Worm (Caenorhabditis elegans) whole organism, L3 larva: ENCODE data around the gene C05C10.5.
A peak's percentile ranks its signal among the peaks of the same experiment; 100 is the strongest.

ENCODE experiments used
- ZK546.5 ChIP-seq: sonication (generic microtip); optimal IDR thresholded peaks from 2 replicates; lab custom pipeline; 2017; ENCODE audit warnings: missing biosample characterization, missing genetic modification characterization
- ama-1 ChIP-seq: fragments of 150-350 bp; optimal IDR thresholded peaks from 2 replicates; lab custom pipeline; 2018
- ceh-82 ChIP-seq: fragments of 150-350 bp; optimal IDR thresholded peaks from 2 replicates; lab custom pipeline; 2014; ENCODE audit warnings: missing biosample characterization, missing genetic modification characterization
- egl-27 ChIP-seq: sonication (generic microtip); optimal IDR thresholded peaks from 4 replicates; lab custom pipeline; 2017; ENCODE audit warnings: missing biosample characterization, missing genetic modification reagents, missing genetic modification characterization
- elt-2 ChIP-seq: sonication (generic microtip); optimal IDR thresholded peaks from 2 replicates; lab custom pipeline; 2016; ENCODE audit warnings: missing genetic modification reagents, mild to moderate bottlenecking, missing genetic modification characterization, missing compliant biosample characterization
- fos-1 ChIP-seq: fragments of 150-350 bp; optimal IDR thresholded peaks from 2 replicates; lab custom pipeline; 2014; ENCODE audit warnings: missing biosample characterization, missing genetic modification characterization
- jun-1 ChIP-seq: fragments of 150-350 bp; optimal IDR thresholded peaks from 2 replicates; lab custom pipeline; 2014; ENCODE audit warnings: missing biosample characterization, missing genetic modification reagents, missing genetic modification characterization
- nhr-12 ChIP-seq: fragments of 150-350 bp; optimal IDR thresholded peaks from 2 replicates; lab custom pipeline; 2014; ENCODE audit warnings: missing biosample characterization, missing genetic modification characterization
- nhr-28 ChIP-seq: fragments of 150-350 bp; optimal IDR thresholded peaks from 2 replicates; lab custom pipeline; 2014; ENCODE audit warnings: missing biosample characterization, missing genetic modification characterization
- nhr-76 ChIP-seq: fragments of 150-350 bp; sonication (generic microtip); optimal IDR thresholded peaks from 5 replicates; lab custom pipeline; 2014; ENCODE audit warnings: missing biosample characterization, missing genetic modification characterization
- nhr-77 ChIP-seq: fragments of 150-350 bp; optimal IDR thresholded peaks from 2 replicates; lab custom pipeline; 2014; ENCODE audit warnings: missing biosample characterization, missing genetic modification characterization
- tbx-2 ChIP-seq: sonication (generic microtip); optimal IDR thresholded peaks from 2 replicates; lab custom pipeline; 2016; ENCODE audit warnings: mild to moderate bottlenecking, missing genetic modification characterization, missing compliant biosample characterization
- unc-39 ChIP-seq: sonication (generic microtip); optimal IDR thresholded peaks from 4 replicates; lab custom pipeline; 2017; ENCODE audit warnings: missing biosample characterization, missing genetic modification characterization
- unc-62 ChIP-seq: fragments of 150-350 bp; sonication (generic microtip); optimal IDR thresholded peaks from 4 replicates; lab custom pipeline; 2014; ENCODE audit warnings: missing biosample characterization, missing genetic modification reagents, missing genetic modification characterization

DNA sequence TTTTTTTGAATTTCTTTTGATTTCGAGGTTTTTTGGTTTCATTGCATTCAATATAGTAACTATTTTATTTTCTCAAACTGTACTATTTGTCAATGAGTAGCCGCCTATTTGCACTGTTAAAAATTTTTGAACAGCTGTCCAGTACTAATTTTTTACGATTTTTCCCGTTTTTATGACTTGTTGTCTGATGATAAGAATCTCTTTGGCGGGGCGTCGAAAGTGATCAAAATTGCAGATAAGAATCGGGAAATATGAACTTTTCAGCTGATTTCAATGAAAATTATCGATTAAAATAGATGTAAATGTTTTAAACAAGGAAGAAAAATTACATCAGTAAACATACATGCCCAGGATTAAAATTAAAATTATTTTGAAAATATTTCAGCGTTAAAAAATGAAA lies 35.4 kb downstream of the C05C10.5 start:
- TF ChIP-seq fos-1 (tag; lab: Kevin White, UChicago) = no peak
- TF ChIP-seq ama-1 (lab: Kevin White, UChicago) = no peak
- TF ChIP-seq ceh-82 = no peak
- TF ChIP-seq ZK546.5 (tag; lab: Kevin White, UChicago) = no peak
- no peak for TF ChIP-seq unc-62 (GFP tag; lab: Kevin White, UChicago)
- no peak for TF ChIP-seq nhr-76 (tag; lab: Kevin White, UChicago)
- TF ChIP-seq jun-1 = no peak
- no peak for TF ChIP-seq unc-39 (tag; lab: Kevin White, UChicago)
- peak; percentile 89 for TF ChIP-seq elt-2 (tag; lab: Kevin White, UChicago)
- TF ChIP-seq nhr-77 = no peak
- no peak for TF ChIP-seq nhr-28 (tag; lab: Kevin White, UChicago)
- TF ChIP-seq egl-27 (tag; lab: Kevin White, UChicago) = no peak
- TF ChIP-seq nhr-12 (tag; lab: Kevin White, UChicago) = no peak
- no peak for TF ChIP-seq tbx-2
